Worm (Caenorhabditis elegans): ENCODE measurements around the gene cdh-5.

DNA sequence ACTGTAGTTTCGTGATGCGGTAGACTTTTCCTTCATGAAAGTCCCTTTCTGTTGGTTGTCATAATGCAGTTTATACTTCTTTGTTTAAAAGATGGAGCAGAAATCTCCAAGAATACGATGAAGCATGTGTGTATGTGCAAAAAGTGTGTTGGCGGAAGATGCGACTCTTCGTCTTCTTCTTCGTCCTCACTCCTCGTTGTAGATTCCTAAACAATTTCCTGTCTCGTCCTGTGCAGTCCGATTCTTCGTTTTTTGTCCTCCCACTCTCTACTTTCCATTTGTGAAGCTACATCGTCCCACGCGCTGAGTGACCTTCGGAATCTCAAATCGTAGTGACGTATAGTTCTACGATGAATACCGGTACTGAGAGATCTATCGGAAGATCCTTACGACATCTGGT is 40.5 kb upstream of the cdh-5 start:
- TF ChIP-seq tra-4 (tag; optimal IDR thresholded peaks at IDR 0.05) (no peak), ama-1 (optimal IDR thresholded peaks at IDR 0.05) (no peak), hnd-1 (tag; optimal IDR thresholded peaks at IDR 0.05) (no peak), flt-1 (GFP tag; IDR thresholded peaks at IDR 0.05) (no peak), ceh-13 (GFP tag; optimal IDR thresholded peaks at IDR 0.05) (no peak), scrt-1 (GFP tag; IDR thresholded peaks at IDR 0.05) (no peak)

All from whole organism, early embryonic.